Fruit fly (Drosophila melanogaster) whole organism, wandering third instar larva: ENCODE results near the gene CG4520.

Experiments
- Abd-B ChIP-seq: fragments of >200 bp; optimal IDR thresholded peaks from 2 replicates; lab custom pipeline; 2017; ENCODE audit warnings: missing biosample characterization, missing genetic modification characterization
- CG32264 ChIP-seq: fragments of 200-800 bp; sonication (Bioruptor generic); optimal IDR thresholded peaks from 2 replicates; lab custom pipeline; 2016; ENCODE audit warnings: missing biosample characterization, missing genetic modification characterization
- CG9705 ChIP-seq: fragments of 200-800 bp; sonication (Bioruptor generic); optimal IDR thresholded peaks from 2 replicates; lab custom pipeline; 2018; ENCODE audit warnings: missing biosample characterization, mild to moderate bottlenecking, missing genetic modification characterization
- CrebA ChIP-seq: fragments of 200-800 bp; sonication (Bioruptor generic); optimal IDR thresholded peaks from 2 replicates; lab custom pipeline; 2016; ENCODE audit warnings: missing biosample characterization, mild to moderate bottlenecking, missing genetic modification characterization, borderline replicate concordance
- Dfd ChIP-seq: fragments of >200 bp; optimal IDR thresholded peaks from 2 replicates; lab custom pipeline; 2017; ENCODE audit warnings: missing biosample characterization, missing genetic modification characterization
- Dif ChIP-seq: fragments of 200-275, 200-300 bp; sonication (Bioruptor generic); optimal IDR thresholded peaks from 2 replicates; lab custom pipeline; 2018; ENCODE audit warnings: missing biosample characterization, missing genetic modification characterization; ENCODE audit not compliant: partially characterized antibody
- GATAd ChIP-seq: sonication (Bioruptor generic); optimal IDR thresholded peaks from 2 replicates; lab custom pipeline; 2016; ENCODE audit warnings: missing biosample characterization, missing genetic modification characterization
- HLH106 ChIP-seq: fragments of 200-800 bp; optimal IDR thresholded peaks from 3 replicates; lab custom pipeline; 2019; ENCODE audit warnings: missing biosample characterization, mild to moderate bottlenecking, missing genetic modification characterization, moderate library complexity
- Hnf4 ChIP-seq: fragments of 200-800 bp; sonication (Bioruptor generic); optimal IDR thresholded peaks from 2 replicates; lab custom pipeline; 2016; ENCODE audit warnings: missing biosample characterization, mild to moderate bottlenecking, missing genetic modification characterization
- Hr78 ChIP-seq: fragments of >200 bp; optimal IDR thresholded peaks from 2 replicates; lab custom pipeline; 2017; ENCODE audit warnings: missing biosample characterization, missing genetic modification characterization
- Hr83 ChIP-seq: fragments of 200-300 bp; sonication (Bioruptor generic); optimal IDR thresholded peaks from 2 replicates; lab custom pipeline; 2016; ENCODE audit warnings: missing biosample characterization, mild to moderate bottlenecking, missing genetic modification characterization, moderate library complexity; ENCODE audit not compliant: poor library complexity, severe bottlenecking
- Jra ChIP-seq: sonication (Bioruptor generic); optimal IDR thresholded peaks from 2 replicates; lab custom pipeline; 2016; ENCODE audit warnings: missing biosample characterization, missing genetic modification characterization
- Mio ChIP-seq: sonication (Bioruptor generic); optimal IDR thresholded peaks from 2 replicates; lab custom pipeline; 2016; ENCODE audit warnings: missing biosample characterization, missing genetic modification characterization
- Myc ChIP-seq: fragments of >200 bp; optimal IDR thresholded peaks from 2 replicates; lab custom pipeline; 2017
- N ChIP-seq: fragments of >200 bp; optimal IDR thresholded peaks from 2 replicates; lab custom pipeline; 2018; ENCODE audit warnings: missing biosample characterization, missing external identifiers, missing genetic modification characterization
- OdsH ChIP-seq: fragments of 200-800 bp; sonication (Bioruptor generic); optimal IDR thresholded peaks from 2 replicates; lab custom pipeline; 2016; ENCODE audit warnings: missing biosample characterization, mild to moderate bottlenecking, missing genetic modification characterization
- Rel ChIP-seq, 2 experiments: fragments of 200-800 bp; sonication (Bioruptor generic) in 1 of 2; optimal IDR thresholded peaks; 2 replicates in 1 of 2; 3 replicates in 1 of 2; lab custom pipeline; 2016 to 2019; ENCODE audit warnings: mild to moderate bottlenecking in 2 of 2, missing biosample characterization in 2 of 2, missing genetic modification characterization in 2 of 2, moderate library complexity in 1 of 2
- Sp1 ChIP-seq: fragments of 200-800 bp; sonication (Bioruptor generic); optimal IDR thresholded peaks from 3 replicates; lab custom pipeline; 2019; ENCODE audit warnings: missing biosample characterization, mild to moderate bottlenecking, missing genetic modification characterization, moderate library complexity
- Vsx2 ChIP-seq: fragments of 200-300, 225-300 bp; sonication (Bioruptor generic); optimal IDR thresholded peaks from 2 replicates; lab custom pipeline; 2018; ENCODE audit warnings: missing biosample characterization, missing genetic modification characterization; ENCODE audit not compliant: partially characterized antibody
- br ChIP-seq: fragments of 200-800 bp; sonication (Bioruptor generic); optimal IDR thresholded peaks from 2 replicates; lab custom pipeline; 2016; ENCODE audit warnings: missing biosample characterization, missing genetic modification characterization
- brk ChIP-seq: fragments of 200-800 bp; sonication (Bioruptor generic); optimal IDR thresholded peaks from 2 replicates; lab custom pipeline; 2016; ENCODE audit warnings: missing biosample characterization, mild to moderate bottlenecking, missing genetic modification characterization
- dl ChIP-seq, 2 experiments: fragments of 175-275, 200-275 bp in 1 of 2; fragments of 200-275 bp in 1 of 2; sonication (Bioruptor generic); optimal IDR thresholded peaks; lab custom pipeline; 2018; ENCODE audit warnings: mild to moderate bottlenecking in 2 of 2, missing biosample characterization in 2 of 2, missing genetic modification characterization in 2 of 2, moderate library complexity in 2 of 2; ENCODE audit not compliant: partially characterized antibody in 2 of 2, insufficient read depth in 1 of 2
- dmrt93B ChIP-seq: fragments of 200-800 bp; sonication (Bioruptor generic); optimal IDR thresholded peaks from 2 replicates; lab custom pipeline; 2018; ENCODE audit warnings: missing biosample characterization, mild to moderate bottlenecking, missing genetic modification characterization
- dsf ChIP-seq: sonication (Bioruptor generic); optimal IDR thresholded peaks from 2 replicates; lab custom pipeline; 2016; ENCODE audit warnings: missing biosample characterization, missing genetic modification characterization, borderline replicate concordance
- ey ChIP-seq: fragments of 200-800 bp; sonication (Bioruptor generic); optimal IDR thresholded peaks from 2 replicates; lab custom pipeline; 2016; ENCODE audit warnings: missing biosample characterization, missing genetic modification characterization
- foxo ChIP-seq, 2 experiments: fragments of 200-800 bp; sonication (Bioruptor generic); optimal IDR thresholded peaks; 2 replicates in 1 of 2; 3 replicates in 1 of 2; lab custom pipeline; 2016 to 2017; ENCODE audit warnings: missing biosample characterization in 2 of 2, missing genetic modification characterization in 2 of 2
- fru ChIP-seq: fragments of 200-800 bp; sonication (Bioruptor generic); optimal IDR thresholded peaks from 3 replicates; lab custom pipeline; 2016; ENCODE audit warnings: missing biosample characterization, mild to moderate bottlenecking, missing genetic modification characterization
- h ChIP-seq: fragments of 200-800 bp; sonication (Bioruptor generic); optimal IDR thresholded peaks from 3 replicates; lab custom pipeline; 2016; ENCODE audit warnings: missing biosample characterization, mild to moderate bottlenecking, missing genetic modification characterization
- jim ChIP-seq: fragments of 175-275, 200-325 bp; sonication (Bioruptor generic); optimal IDR thresholded peaks from 2 replicates; lab custom pipeline; 2016; ENCODE audit warnings: missing biosample characterization, mild to moderate bottlenecking, missing genetic modification characterization
- lola ChIP-seq: fragments of >200 bp; optimal IDR thresholded peaks from 2 replicates; lab custom pipeline; 2017; ENCODE audit warnings: missing biosample characterization, missing genetic modification characterization
- pan ChIP-seq: fragments of >200 bp; optimal IDR thresholded peaks from 2 replicates; lab custom pipeline; 2017
- psq ChIP-seq: fragments of 200-800 bp; sonication (Bioruptor generic); optimal IDR thresholded peaks from 3 replicates; lab custom pipeline; 2017; ENCODE audit warnings: missing biosample characterization, mild to moderate bottlenecking, missing genetic modification characterization, moderate library complexity
- rgr ChIP-seq: fragments of 200-800 bp; sonication (Bioruptor generic); optimal IDR thresholded peaks from 3 replicates; lab custom pipeline; 2016; ENCODE audit warnings: missing biosample characterization, mild to moderate bottlenecking, missing genetic modification characterization
- sage ChIP-seq: fragments of 200-800 bp; sonication (Bioruptor generic); optimal IDR thresholded peaks from 2 replicates; lab custom pipeline; 2016; ENCODE audit warnings: missing biosample characterization, mild to moderate bottlenecking, missing genetic modification characterization
- sv ChIP-seq: fragments of 200-800 bp; sonication (Bioruptor generic); optimal IDR thresholded peaks from 3 replicates; lab custom pipeline; 2016; ENCODE audit warnings: missing biosample characterization, missing genetic modification characterization
- tai ChIP-seq: sonication (Bioruptor generic); optimal IDR thresholded peaks from 2 replicates; lab custom pipeline; 2016; ENCODE audit warnings: missing biosample characterization, missing genetic modification characterization
- usp ChIP-seq: fragments of >200 bp; optimal IDR thresholded peaks from 2 replicates; lab custom pipeline; 2017; ENCODE audit warnings: missing biosample characterization, missing genetic modification characterization
- woc ChIP-seq: sonication (Bioruptor generic); optimal IDR thresholded peaks from 2 replicates; lab custom pipeline; 2016; ENCODE audit warnings: missing biosample characterization, mild to moderate bottlenecking, missing genetic modification characterization

Gene CG4520

dm6 chr3R:15793372-15793802, 48.9 kb downstream of the CG4520 start, which contains the start of gene nsl1:
TSS of gene nsl1 (plus strand) at chr3R:15793782.
- TF ChIP-seq lola (GFP tag; lab: Kevin White, UChicago) = no peak
- peak; percentile 54 for TF ChIP-seq Sp1
- no peak for TF ChIP-seq sage
- TF ChIP-seq psq (GFP tag; lab: Kevin White, UChicago) = peak; percentile 25
- no peak for TF ChIP-seq Mio (GFP tag; lab: Kevin White, UChicago)
- TF ChIP-seq dsf = peak; percentile 24
- TF ChIP-seq Hr78 (GFP tag; lab: Kevin White, UChicago) = no peak
- TF ChIP-seq Dif = peak; percentile 58
- TF ChIP-seq h (GFP tag; lab: Kevin White, UChicago) = peak; percentile 66
- peak; percentile 52 for TF ChIP-seq Rel (GFP tag; optimal IDR thresholded peaks at IDR 0.05; lab: Kevin White, UChicago)
- peak; percentile 25 for TF ChIP-seq Rel (tag; optimal IDR thresholded peaks at IDR 0.05; lab: Kevin White, UChicago)
- TF ChIP-seq rgr (GFP tag; lab: Kevin White, UChicago) = peak; percentile 83
- TF ChIP-seq sv (GFP tag; lab: Kevin White, UChicago) = no peak
- TF ChIP-seq br (GFP tag; lab: Kevin White, UChicago) = peak; percentile 24
- TF ChIP-seq foxo (GFP tag; optimal IDR thresholded peaks at IDR 0.05; lab: Kevin White, UChicago) = peak in 1 of 2 experiments; percentile 64
- no peak for TF ChIP-seq N (GFP tag; lab: Kevin White, UChicago)
- TF ChIP-seq tai (GFP tag; lab: Kevin White, UChicago) = no peak
- TF ChIP-seq Dfd (GFP tag; lab: Kevin White, UChicago) = no peak
- no peak for TF ChIP-seq GATAd (GFP tag; lab: Kevin White, UChicago)
- peak; percentile 52 for TF ChIP-seq fru (GFP tag; lab: Kevin White, UChicago)
- peak; percentile 46 for TF ChIP-seq HLH106 (tag; lab: Kevin White, UChicago)
- no peak for TF ChIP-seq dl (GFP tag; optimal IDR thresholded peaks at IDR 0.05; lab: Kevin White, UChicago; ENCODE audit: insufficient read depth in 1 of 2, partially characterized antibody in 2 of 2)
- no peak for TF ChIP-seq CrebA (GFP tag; lab: Kevin White, UChicago)
- peak; percentile 83 for TF ChIP-seq brk (GFP tag; lab: Kevin White, UChicago)
- TF ChIP-seq Jra (GFP tag; lab: Kevin White, UChicago) = peak; percentile 45
- TF ChIP-seq OdsH (GFP tag; lab: Kevin White, UChicago) = peak; percentile 35
- no peak for TF ChIP-seq Vsx2 (GFP tag; lab: Kevin White, UChicago)
- no peak for TF ChIP-seq pan (lab: Kevin White, UChicago)
- no peak for TF ChIP-seq woc
- peak; percentile 73 for TF ChIP-seq Hnf4 (GFP tag; lab: Kevin White, UChicago)
- no peak for TF ChIP-seq Abd-B (GFP tag; lab: Kevin White, UChicago)
- TF ChIP-seq usp (GFP tag; lab: Kevin White, UChicago) = no peak
- no peak for TF ChIP-seq CG32264 (GFP tag; lab: Kevin White, UChicago)
- no peak for TF ChIP-seq Hr83 (GFP tag; lab: Kevin White, UChicago)
- TF ChIP-seq Myc (lab: Kevin White, UChicago) = peak; percentile 12
- TF ChIP-seq jim = no peak
- peak; percentile 15 for TF ChIP-seq CG9705 (GFP tag; lab: Kevin White, UChicago)
- TF ChIP-seq dmrt93B = peak; percentile 5
- TF ChIP-seq ey (GFP tag; lab: Kevin White, UChicago) = peak; percentile 21
- TF ChIP-seq, all 38 proteins: peak for 19

DNA sequence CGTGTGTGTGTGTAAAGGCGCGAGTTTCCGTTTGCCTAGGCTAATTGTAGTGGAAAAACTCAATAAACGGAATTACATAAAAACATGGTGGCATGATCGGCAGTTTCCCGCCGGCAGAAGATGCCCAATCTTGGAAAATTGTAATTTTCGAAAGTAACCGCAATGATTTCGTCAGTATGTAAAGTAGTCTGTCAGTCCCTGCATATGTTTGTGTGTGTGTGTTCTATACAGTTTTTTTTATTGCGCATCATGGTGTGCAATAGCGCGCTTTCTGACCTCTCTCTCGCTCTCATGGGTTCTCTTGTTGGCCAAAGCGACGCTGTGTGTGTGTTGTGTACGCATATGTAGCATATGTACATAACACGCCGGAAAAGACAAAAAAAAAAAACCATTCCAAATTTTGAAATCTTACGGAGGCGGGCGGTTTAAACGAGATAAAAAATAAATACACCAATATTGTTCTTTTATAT, 49.8 kb downstream of the CG4520 start:
- TF ChIP-seq jim = peak; percentile 78
- no peak for TF ChIP-seq Dfd (GFP tag; lab: Kevin White, UChicago)
- TF ChIP-seq Abd-B (GFP tag; lab: Kevin White, UChicago) = no peak
- no peak for TF ChIP-seq dl (GFP tag; optimal IDR thresholded peaks at IDR 0.05; lab: Kevin White, UChicago; ENCODE audit: insufficient read depth in 1 of 2, partially characterized antibody in 2 of 2)
- TF ChIP-seq Sp1 = peak; percentile 42
- TF ChIP-seq usp (GFP tag; lab: Kevin White, UChicago) = no peak
- TF ChIP-seq Jra (GFP tag; lab: Kevin White, UChicago) = peak; percentile 65
- TF ChIP-seq rgr (GFP tag; lab: Kevin White, UChicago) = peak; percentile 58
- peak; percentile 88 for TF ChIP-seq N (GFP tag; lab: Kevin White, UChicago)
- peak in 1 of 2 experiments; percentile 31 for TF ChIP-seq foxo (GFP tag; optimal IDR thresholded peaks at IDR 0.05; lab: Kevin White, UChicago)
- peak; percentile 60 for TF ChIP-seq h (GFP tag; lab: Kevin White, UChicago)
- TF ChIP-seq CG32264 (GFP tag; lab: Kevin White, UChicago) = peak; percentile 27
- no peak for TF ChIP-seq Vsx2 (GFP tag; lab: Kevin White, UChicago)
- TF ChIP-seq tai (GFP tag; lab: Kevin White, UChicago) = no peak
- TF ChIP-seq Hr78 (GFP tag; lab: Kevin White, UChicago) = peak; percentile 41
- TF ChIP-seq Hr83 (GFP tag; lab: Kevin White, UChicago) = peak; percentile 92
- TF ChIP-seq Rel (GFP tag; optimal IDR thresholded peaks at IDR 0.05; lab: Kevin White, UChicago) = no peak
- peak; percentile 38 for TF ChIP-seq Rel (tag; optimal IDR thresholded peaks at IDR 0.05; lab: Kevin White, UChicago)
- peak; percentile 8 for TF ChIP-seq ey (GFP tag; lab: Kevin White, UChicago)
- no peak for TF ChIP-seq CrebA (GFP tag; lab: Kevin White, UChicago)
- peak; percentile 46 for TF ChIP-seq br (GFP tag; lab: Kevin White, UChicago)
- no peak for TF ChIP-seq sv (GFP tag; lab: Kevin White, UChicago)
- peak; percentile 28 for TF ChIP-seq psq (GFP tag; lab: Kevin White, UChicago)
- TF ChIP-seq fru (GFP tag; lab: Kevin White, UChicago) = peak; percentile 13
- TF ChIP-seq OdsH (GFP tag; lab: Kevin White, UChicago) = peak; percentile 19
- no peak for TF ChIP-seq lola (GFP tag; lab: Kevin White, UChicago)
- peak; percentile 55 for TF ChIP-seq brk (GFP tag; lab: Kevin White, UChicago)
- peak; percentile 39 for TF ChIP-seq sage
